Fruit fly (Drosophila melanogaster) whole organism, embryonic: ENCODE measurements around the gene foi.

Experiments
- Adf1 ChIP-seq: fragments of 200-800 bp; sonication (Bioruptor generic); IDR thresholded peaks from 2 replicates; pipeline ENCODE4 v1.3.6; 2022; ENCODE audit warnings: missing biosample characterization, missing genetic modification characterization
- Bteb2 ChIP-seq: fragments of 200-800 bp; sonication (Bioruptor generic); optimal IDR thresholded peaks from 2 replicates; lab custom pipeline; 2016; ENCODE audit warnings: missing biosample characterization, missing genetic modification characterization
- CG1024 ChIP-seq: fragments of 200-800 bp; sonication (Bioruptor generic); IDR thresholded peaks from 2 replicates; pipeline ENCODE4 v1.3.6; 2022; ENCODE audit warnings: missing biosample characterization, missing genetic modification characterization
- CG10959 ChIP-seq: fragments of 200-800 bp; sonication (Bioruptor generic); IDR thresholded peaks from 2 replicates; pipeline ENCODE4 v1.3.6; 2022; ENCODE audit warnings: missing biosample characterization, missing genetic modification characterization
- CG12744 ChIP-seq: fragments of 200-800 bp; sonication (Bioruptor generic); optimal IDR thresholded peaks from 2 replicates; lab custom pipeline; 2016; ENCODE audit warnings: missing biosample characterization, missing genetic modification characterization
- CG13287 ChIP-seq: fragments of 200-800 bp; sonication (Bioruptor generic); IDR thresholded peaks from 2 replicates; pipeline ENCODE4 v1.3.6; 2022; ENCODE audit warnings: missing biosample characterization, missing genetic modification characterization; ENCODE audit not compliant: partially characterized antibody
- CG14860 ChIP-seq: fragments of 200-800 bp; sonication (Bioruptor generic); IDR thresholded peaks from 3 replicates; pipeline ENCODE4 v1.3.6; 2022; ENCODE audit warnings: missing biosample characterization, missing genetic modification characterization; ENCODE audit not compliant: partially characterized antibody
- CG17328 ChIP-seq: fragments of 200-800 bp; sonication (Bioruptor generic); IDR thresholded peaks from 2 replicates; pipeline ENCODE4 v1.3.6; 2022; ENCODE audit warnings: missing biosample characterization, missing genetic modification characterization
- CG2116 ChIP-seq: fragments of 200-800 bp; sonication (Bioruptor generic); optimal IDR thresholded peaks from 3 replicates; lab custom pipeline; 2018; ENCODE audit warnings: missing biosample characterization, mild to moderate bottlenecking, missing genetic modification characterization
- CG33213 ChIP-seq: fragments of 200-800 bp; sonication (Bioruptor generic); optimal IDR thresholded peaks from 3 replicates; lab custom pipeline; 2016; ENCODE audit warnings: missing biosample characterization, missing genetic modification characterization
- CG3726 ChIP-seq: fragments of 200-800 bp; sonication (Bioruptor generic); IDR thresholded peaks from 3 replicates; pipeline ENCODE4, ENCODE4 v1.3.6; 2022; ENCODE audit warnings: missing biosample characterization, missing genetic modification characterization
- CG6254 ChIP-seq: fragments of 200-800 bp; sonication (Bioruptor generic); optimal IDR thresholded peaks from 3 replicates; lab custom pipeline; 2017; ENCODE audit warnings: mild to moderate bottlenecking, missing biosample characterization, missing genetic modification reagents, missing genetic modification characterization
- CG6765 ChIP-seq: fragments of 200-800 bp; sonication (Bioruptor generic); optimal IDR thresholded peaks from 3 replicates; lab custom pipeline; 2017; ENCODE audit warnings: missing biosample characterization, mild to moderate bottlenecking, missing genetic modification characterization
- CTCF ChIP-seq: fragments of 200-800 bp; sonication (Bioruptor generic); optimal IDR thresholded peaks from 2 replicates; lab custom pipeline; 2017; ENCODE audit warnings: missing biosample characterization, mild to moderate bottlenecking, missing genetic modification characterization, moderate library complexity
- D19A ChIP-seq: fragments of 200-800 bp; optimal IDR thresholded peaks from 3 replicates; lab custom pipeline; 2019; ENCODE audit warnings: missing biosample characterization, mild to moderate bottlenecking, missing genetic modification characterization, moderate library complexity
- Deaf1 ChIP-seq: fragments of 200-800 bp; optimal IDR thresholded peaks from 3 replicates; lab custom pipeline; 2019; ENCODE audit warnings: missing biosample characterization, mild to moderate bottlenecking, missing genetic modification characterization, moderate library complexity
- Dp ChIP-seq: fragments of 200-800 bp; sonication (Bioruptor generic); optimal IDR thresholded peaks from 2 replicates; lab custom pipeline; 2018; ENCODE audit warnings: missing biosample characterization, mild to moderate bottlenecking, missing genetic modification characterization, moderate library complexity
- Ets65A ChIP-seq: fragments of 200-800 bp; sonication (Bioruptor generic); peaks from one replicate; lab custom pipeline; 2016; ENCODE audit warnings: missing biosample characterization, missing genetic modification characterization
- Gsc ChIP-seq: fragments of 200-800 bp; sonication (Bioruptor generic); IDR thresholded peaks from 2 replicates; pipeline ENCODE4 v1.3.6; 2022; ENCODE audit warnings: missing biosample characterization, missing genetic modification characterization
- HLHmδ ChIP-seq: fragments of 200-800 bp; sonication (Bioruptor generic); optimal IDR thresholded peaks from 2 replicates; lab custom pipeline; 2018; ENCODE audit warnings: missing biosample characterization, mild to moderate bottlenecking, missing genetic modification characterization, moderate library complexity
- Hmr ChIP-seq: fragments of 200-800 bp; sonication (Bioruptor generic); optimal IDR thresholded peaks from 3 replicates; lab custom pipeline; 2017; ENCODE audit warnings: mild to moderate bottlenecking, missing biosample characterization, missing genetic modification reagents, missing genetic modification characterization
- Lim3 ChIP-seq: fragments of 200-800 bp; sonication (Bioruptor generic); IDR thresholded peaks from 2 replicates; pipeline ENCODE4 v1.3.6; 2022; ENCODE audit warnings: missing biosample characterization, missing genetic modification characterization
- Med ChIP-seq: fragments of 200-800 bp; sonication (Bioruptor generic); peaks from one replicate; lab custom pipeline; 2016; ENCODE audit warnings: missing biosample characterization, missing genetic modification characterization, mild to moderate bottlenecking, inconsistent platforms, moderate library complexity
- Meics ChIP-seq: fragments of 200-800 bp; sonication (Bioruptor generic); optimal IDR thresholded peaks from 2 replicates; lab custom pipeline; 2017; ENCODE audit warnings: missing biosample characterization, mild to moderate bottlenecking, missing genetic modification characterization
- Nf-YC ChIP-seq: fragments of 200-800 bp; optimal IDR thresholded peaks from 3 replicates; lab custom pipeline; 2019; ENCODE audit warnings: missing biosample characterization, mild to moderate bottlenecking, missing genetic modification characterization, moderate library complexity
- Sry-δ ChIP-seq: fragments of 200-800 bp; sonication (Bioruptor generic); optimal IDR thresholded peaks from 2 replicates; lab custom pipeline; 2016; ENCODE audit warnings: missing biosample characterization, missing genetic modification characterization
- Trl ChIP-seq, 3 experiments: fragments of >200 bp in 2 of 3; fragments of 200-800 bp in 1 of 3; sonication (Bioruptor generic) in 1 of 3; optimal IDR thresholded peaks; 2 replicates in 1 of 3; 3 replicates in 2 of 3; lab custom pipeline; 2016 to 2017; ENCODE audit warnings: missing biosample characterization in 1 of 3, missing genetic modification characterization in 1 of 3
- ase ChIP-seq: fragments of 200-800 bp; sonication (Bioruptor generic); IDR thresholded peaks from 3 replicates; pipeline ENCODE4 v1.3.6; 2022; ENCODE audit warnings: missing biosample characterization, missing genetic modification characterization
- btn ChIP-seq: fragments of 200-800 bp; sonication (Bioruptor generic); optimal IDR thresholded peaks from 2 replicates; lab custom pipeline; 2016; ENCODE audit warnings: missing biosample characterization, missing genetic modification characterization
- chm ChIP-seq: fragments of 200-800 bp; sonication (Bioruptor generic); IDR thresholded peaks from 2 replicates; pipeline ENCODE4 v1.3.6; 2022; ENCODE audit warnings: missing biosample characterization, missing genetic modification characterization
- dan ChIP-seq: fragments of 200-800 bp; sonication (Bioruptor generic); IDR thresholded peaks from 2 replicates; pipeline ENCODE4 v1.3.6; 2022; ENCODE audit warnings: missing biosample characterization, missing genetic modification characterization
- dimm ChIP-seq: fragments of 200-800 bp; sonication (Bioruptor generic); IDR thresholded peaks from 2 replicates; pipeline ENCODE4 v1.3.6; 2022; ENCODE audit warnings: missing biosample characterization, missing genetic modification characterization
- eve ChIP-seq, 2 experiments: fragments of >200 bp; optimal IDR thresholded peaks; 2 replicates each; lab custom pipeline; 2017; ENCODE audit warnings: missing biosample characterization in 2 of 2, missing genetic modification characterization in 2 of 2
- ewg ChIP-seq: fragments of 200-800 bp; sonication (Bioruptor generic); optimal IDR thresholded peaks from 3 replicates; lab custom pipeline; 2017; ENCODE audit warnings: mild to moderate bottlenecking, missing biosample characterization, missing genetic modification reagents, missing genetic modification characterization
- gsb ChIP-seq: fragments of 200-800 bp; sonication (Bioruptor generic); IDR thresholded peaks from 2 replicates; pipeline ENCODE4 v1.3.6; 2022; ENCODE audit warnings: missing biosample characterization, missing genetic modification characterization
- hkb ChIP-seq, 2 experiments: fragments of 200-800 bp in 1 of 2; fragments of >200 bp in 1 of 2; sonication (Bioruptor generic) in 1 of 2; IDR thresholded peaks in 1 of 2; optimal IDR thresholded peaks in 1 of 2; 2 replicates each; pipeline versions ENCODE4 v1.3.6 to Lab custom; 2017 to 2022; ENCODE audit warnings: missing biosample characterization in 1 of 2, missing genetic modification characterization in 1 of 2
- ken ChIP-seq: fragments of 200-800 bp; sonication (Bioruptor generic); IDR thresholded peaks from 3 replicates; pipeline ENCODE4 v1.3.6; 2022; ENCODE audit warnings: missing biosample characterization, missing genetic modification characterization
- nerfin-1 ChIP-seq: fragments of 200-800 bp; sonication (Bioruptor generic); optimal IDR thresholded peaks from 3 replicates; lab custom pipeline; 2019; ENCODE audit warnings: missing biosample characterization, mild to moderate bottlenecking, missing genetic modification characterization, moderate library complexity
- pros ChIP-seq: fragments of 200-800 bp; sonication (Bioruptor generic); optimal IDR thresholded peaks from 3 replicates; lab custom pipeline; 2019; ENCODE audit warnings: missing biosample characterization, mild to moderate bottlenecking, missing genetic modification characterization, moderate library complexity
- sd ChIP-seq: fragments of 200-800 bp; sonication (Bioruptor generic); optimal IDR thresholded peaks from 3 replicates; lab custom pipeline; 2018; ENCODE audit warnings: missing biosample characterization, mild to moderate bottlenecking, missing genetic modification characterization, moderate library complexity
- seq ChIP-seq: fragments of 200-800 bp; sonication (Bioruptor generic); IDR thresholded peaks from 2 replicates; pipeline ENCODE4 v1.3.6; 2022; ENCODE audit warnings: missing biosample characterization, missing genetic modification characterization
- wek ChIP-seq: fragments of 200-800 bp; sonication (Bioruptor generic); optimal IDR thresholded peaks from 3 replicates; lab custom pipeline; 2018; ENCODE audit warnings: missing biosample characterization, mild to moderate bottlenecking, missing genetic modification characterization, moderate library complexity
- yki ChIP-seq: fragments of >200 bp; optimal IDR thresholded peaks from 3 replicates; lab custom pipeline; 2018

foi gene

dm6 chr3L:8557018-8557417 lies 32.0 kb downstream of the foi start (continued):
- TF ChIP-seq CG13287 (no peak), CG10959 (GFP tag; lab: Robert Waterston, UW) (no peak), ken (GFP tag; lab: Robert Waterston, UW) (no peak), nerfin-1 (tag; lab: Kevin White, UChicago) (peak; percentile 78), CG33213 (GFP tag; lab: Kevin White, UChicago) (no peak), Dp (GFP tag; lab: Kevin White, UChicago) (no peak), hkb (optimal IDR thresholded peaks at IDR 0.05; lab: Kevin White, UChicago) (no peak), hkb (GFP tag; IDR thresholded peaks at IDR 0.05; lab: Robert Waterston, UW) (no peak), sd (tag; lab: Kevin White, UChicago) (no peak), Gsc (GFP tag; lab: Robert Waterston, UW) (no peak), CG12744 (no peak), ewg (GFP tag; lab: Kevin White, UChicago) (peak; percentile 74), Lim3 (GFP tag; lab: Robert Waterston, UW) (no peak), eve (GFP tag; optimal IDR thresholded peaks at IDR 0.05; lab: Kevin White, UChicago) (no peak), Nf-YC (tag; lab: Kevin White, UChicago) (peak; percentile 89), Sry-δ (no peak), CG6254 (GFP tag; lab: Kevin White, UChicago) (no peak), CG3726 (GFP tag; lab: Robert Waterston, UW) (no peak), dan (GFP tag; lab: Robert Waterston, UW) (no peak), CG2116 (GFP tag; lab: Kevin White, UChicago) (no peak), dimm (GFP tag; lab: Robert Waterston, UW) (no peak), gsb (GFP tag; lab: Robert Waterston, UW) (no peak), Bteb2 (GFP tag; lab: Kevin White, UChicago) (no peak), btn (no peak), D19A (tag; lab: Kevin White, UChicago) (no peak), Meics (GFP tag; lab: Kevin White, UChicago) (no peak)

dm6 chr3L:8559754-8560328 lies 34.8 kb downstream of the foi start:
- TF ChIP-seq wek (GFP tag; lab: Kevin White, UChicago) (no peak), Deaf1 (tag; lab: Kevin White, UChicago) (peak; percentile 33), seq (GFP tag; lab: Robert Waterston, UW) (peak; percentile 88), Adf1 (peak; percentile 64; the same call in 1 of the 2 replicates), CG14860 (GFP tag; lab: Robert Waterston, UW) (peak; percentile 19; the same call in 1 of the 3 replicates), Hmr (GFP tag; lab: Kevin White, UChicago) (no peak), yki (no peak), ewg (GFP tag; lab: Kevin White, UChicago) (peak; percentile 93), CG17328 (GFP tag; lab: Robert Waterston, UW) (peak; percentile 13; the same call in 1 of the 2 replicates), Ets65A (GFP tag; lab: Kevin White, UChicago) (peak; percentile 51), HLHmδ (peak; percentile 23), CTCF (peak; percentile 44), CG6765 (GFP tag; lab: Kevin White, UChicago) (peak; percentile 6), ase (GFP tag; lab: Robert Waterston, UW) (0 out of 3 replicates have a peak, but pooled peaks have one; percentile 35), pros (GFP tag; lab: Kevin White, UChicago) (peak; percentile 54), Trl (optimal IDR thresholded peaks at IDR 0.05; lab: Kevin White, UChicago) (peak; percentile 63 to 66), Trl (GFP tag; optimal IDR thresholded peaks at IDR 0.05; lab: Kevin White, UChicago) (peak; percentile 10), chm (GFP tag; lab: Robert Waterston, UW) (peak; percentile 38; the same call in 1 of the 2 replicates), CG1024 (GFP tag; lab: Robert Waterston, UW) (no peak), nerfin-1 (tag; lab: Kevin White, UChicago) (peak; percentile 18), Med (GFP tag; lab: Kevin White, UChicago) (peak; percentile 82)
